Worm (Caenorhabditis elegans) whole organism, mixed stage, embryonic: Measurements from ENCODE around the gene dnc-1.

Source experiments
- cnd-1 ChIP-seq: fragments of 200-800 bp; sonication (Bioruptor generic); optimal IDR thresholded peaks from 2 replicates; lab custom pipeline; 2018; ENCODE audit warnings: mild to moderate bottlenecking, missing genetic modification characterization, missing compliant biosample characterization
- nhr-28 ChIP-seq: fragments of 150-350 bp; optimal IDR thresholded peaks from 2 replicates; lab custom pipeline; 2014; ENCODE audit warnings: missing biosample characterization, missing genetic modification characterization
- pha-4 ChIP-seq: fragments of 150-350 bp; optimal IDR thresholded peaks from 2 replicates; lab custom pipeline; 2018; ENCODE audit warnings: missing biosample characterization, missing genetic modification reagents, missing genetic modification characterization
- snpc-4 ChIP-seq: fragments of 150-350 bp; optimal IDR thresholded peaks from 2 replicates; lab custom pipeline; 2014; ENCODE audit warnings: missing biosample characterization, missing genetic modification characterization
- ztf-11 ChIP-seq: fragments of 150-350 bp; optimal IDR thresholded peaks from 2 replicates; lab custom pipeline; 2014; ENCODE audit warnings: missing biosample characterization, missing genetic modification characterization

ce11 chrIV:10902476-10902875 lies 30.5 kb downstream of the dnc-1 start:
- TF ChIP-seq snpc-4 (tag; lab: Kevin White, UChicago), result no peak
- no peak for TF ChIP-seq pha-4
- TF ChIP-seq ztf-11 (tag; lab: Kevin White, UChicago), result no peak
- TF ChIP-seq cnd-1 (tag; lab: Kevin White, UChicago), result no peak
- TF ChIP-seq nhr-28, result no peak
